Fruit fly (Drosophila melanogaster) whole organism, embryonic: Measurements from ENCODE around the gene wtrw.

Experiments
- Abd-B ChIP-seq: fragments of 200-800 bp; sonication (Bioruptor generic); optimal IDR thresholded peaks from 2 replicates; lab custom pipeline; 2018; ENCODE audit warnings: missing biosample characterization, mild to moderate bottlenecking, missing genetic modification characterization, moderate library complexity
- B-H1 ChIP-seq: fragments of 200-800 bp; sonication (Bioruptor generic); IDR thresholded peaks from 3 replicates; pipeline ENCODE4 v1.3.6; 2022; ENCODE audit warnings: missing biosample characterization, missing genetic modification characterization
- Bgb ChIP-seq: fragments of 200-800 bp; sonication (Bioruptor generic); IDR thresholded peaks from 2 replicates; pipeline ENCODE4 v1.3.6; 2022; ENCODE audit warnings: missing biosample characterization, missing genetic modification characterization; ENCODE audit not compliant: partially characterized antibody
- CG10209 ChIP-seq: fragments of 200-800 bp; sonication (Bioruptor generic); optimal IDR thresholded peaks from 3 replicates; lab custom pipeline; 2017; ENCODE audit warnings: missing biosample characterization, mild to moderate bottlenecking, missing genetic modification characterization, missing genetic modification reagents
- CG10267 ChIP-seq: fragments of 200-800 bp; sonication (Bioruptor generic); optimal IDR thresholded peaks from 2 replicates; lab custom pipeline; 2018; ENCODE audit warnings: missing biosample characterization, mild to moderate bottlenecking, missing genetic modification characterization, moderate library complexity
- CG11504 ChIP-seq: fragments of 200-800 bp; sonication (Bioruptor generic); optimal IDR thresholded peaks from 3 replicates; lab custom pipeline; 2019; ENCODE audit warnings: missing biosample characterization, mild to moderate bottlenecking, missing genetic modification characterization, moderate library complexity
- CG15269 ChIP-seq: fragments of 200-800 bp; sonication (Bioruptor generic); optimal IDR thresholded peaks from 2 replicates; lab custom pipeline; 2018; ENCODE audit warnings: missing biosample characterization, mild to moderate bottlenecking, missing genetic modification characterization, moderate library complexity
- CG1529 ChIP-seq: fragments of 200-800 bp; sonication (Bioruptor generic); optimal IDR thresholded peaks from 3 replicates; lab custom pipeline; 2018; ENCODE audit warnings: missing biosample characterization, missing genetic modification characterization
- CG16815 ChIP-seq: fragments of 200-800 bp; sonication (Bioruptor generic); optimal IDR thresholded peaks from 3 replicates; lab custom pipeline; 2017; ENCODE audit warnings: missing biosample characterization, mild to moderate bottlenecking, missing genetic modification characterization
- CG17912 ChIP-seq: fragments of 200-800 bp; sonication (Bioruptor generic); optimal IDR thresholded peaks from 2 replicates; lab custom pipeline; 2018; ENCODE audit warnings: missing biosample characterization, mild to moderate bottlenecking, missing genetic modification characterization
- CG1792 ChIP-seq: fragments of 200-800 bp; sonication (Bioruptor generic); optimal IDR thresholded peaks from 2 replicates; lab custom pipeline; 2016; ENCODE audit warnings: missing biosample characterization, missing genetic modification characterization
- CG2202 ChIP-seq: fragments of 200-800 bp; sonication (Bioruptor generic); optimal IDR thresholded peaks from 2 replicates; lab custom pipeline; 2018; ENCODE audit warnings: missing biosample characterization, mild to moderate bottlenecking, missing genetic modification characterization
- CG3065 ChIP-seq: fragments of 200-800 bp; sonication (Bioruptor generic); optimal IDR thresholded peaks from 2 replicates; lab custom pipeline; 2016; ENCODE audit warnings: missing biosample characterization, missing genetic modification characterization
- CG32532 ChIP-seq: fragments of 200-800 bp; sonication (Bioruptor generic); IDR thresholded peaks from 2 replicates; pipeline ENCODE4 v1.3.6; 2022; ENCODE audit warnings: missing biosample characterization, missing genetic modification characterization
- CG4820 ChIP-seq: fragments of 200-800 bp; sonication (Bioruptor generic); optimal IDR thresholded peaks from 3 replicates; lab custom pipeline; 2016; ENCODE audit warnings: missing biosample characterization, missing genetic modification characterization
- CG6689 ChIP-seq: fragments of 200-800 bp; sonication (Bioruptor generic); IDR thresholded peaks from 2 replicates; pipeline ENCODE4 v1.3.6; 2022; ENCODE audit warnings: missing biosample characterization, missing genetic modification characterization
- CG7987 ChIP-seq: fragments of 200-800 bp; sonication (Bioruptor generic); optimal IDR thresholded peaks from 2 replicates; lab custom pipeline; 2018; ENCODE audit warnings: missing biosample characterization, mild to moderate bottlenecking, missing genetic modification characterization, moderate library complexity
- CG9609 ChIP-seq: fragments of 200-800 bp; sonication (Bioruptor generic); optimal IDR thresholded peaks from 3 replicates; lab custom pipeline; 2016; ENCODE audit warnings: missing biosample characterization, missing genetic modification characterization
- CG9817 ChIP-seq: fragments of 200-800 bp; sonication (Bioruptor generic); optimal IDR thresholded peaks from 2 replicates; lab custom pipeline; 2018; ENCODE audit warnings: missing biosample characterization, mild to moderate bottlenecking, missing genetic modification characterization, moderate library complexity
- CrebB ChIP-seq: fragments of 200-800 bp; sonication (Bioruptor generic); optimal IDR thresholded peaks from 3 replicates; lab custom pipeline; 2018; ENCODE audit warnings: missing biosample characterization, mild to moderate bottlenecking, missing genetic modification characterization
- D19B ChIP-seq: fragments of 200-800 bp; sonication (Bioruptor generic); optimal IDR thresholded peaks from 2 replicates; lab custom pipeline; 2017; ENCODE audit warnings: missing biosample characterization, mild to moderate bottlenecking, missing genetic modification characterization
- Dbx ChIP-seq: fragments of 200-800 bp; sonication (Bioruptor generic); IDR thresholded peaks from 3 replicates; pipeline ENCODE4 v1.3.6; 2022; ENCODE audit warnings: missing biosample characterization, missing genetic modification characterization
- Dip3 ChIP-seq: fragments of 200-800 bp; sonication (Bioruptor generic); optimal IDR thresholded peaks from 3 replicates; lab custom pipeline; 2016; ENCODE audit warnings: missing biosample characterization, missing genetic modification characterization
- Dref ChIP-seq: fragments of 200-800 bp; sonication (Bioruptor generic); IDR thresholded peaks from 2 replicates; pipeline ENCODE4 v1.3.6; 2022; ENCODE audit warnings: missing biosample characterization, missing genetic modification characterization
- HmgZ ChIP-seq: fragments of 200-800 bp; sonication (Bioruptor generic); optimal IDR thresholded peaks from 2 replicates; lab custom pipeline; 2018; ENCODE audit warnings: missing biosample characterization, mild to moderate bottlenecking, missing genetic modification characterization
- Hr78 ChIP-seq, 2 experiments: fragments of 200-800 bp in 1 of 2; fragments of >200 bp in 1 of 2; sonication (Bioruptor generic) in 1 of 2; optimal IDR thresholded peaks; 2 replicates each; lab custom pipeline; 2017 to 2019; ENCODE audit warnings: missing biosample characterization in 2 of 2, missing genetic modification characterization in 2 of 2, mild to moderate bottlenecking in 1 of 2, moderate library complexity in 1 of 2
- Jarid2 ChIP-seq: fragments of 200-800 bp; sonication (Bioruptor generic); optimal IDR thresholded peaks from 3 replicates; lab custom pipeline; 2017; ENCODE audit warnings: mild to moderate bottlenecking, missing biosample characterization, missing genetic modification reagents, missing genetic modification characterization
- Mad ChIP-seq: fragments of 200-800 bp; sonication (Bioruptor generic); optimal IDR thresholded peaks from 2 replicates; lab custom pipeline; 2016; ENCODE audit warnings: missing biosample characterization, missing genetic modification characterization
- Nf-YB ChIP-seq: fragments of 200-800 bp; sonication (Bioruptor generic); optimal IDR thresholded peaks from 3 replicates; lab custom pipeline; 2019; ENCODE audit warnings: missing biosample characterization, mild to moderate bottlenecking, missing genetic modification characterization, moderate library complexity
- Rfx ChIP-seq: fragments of 200-800 bp; sonication (Bioruptor generic); IDR thresholded peaks from 2 replicates; pipeline ENCODE4 v1.3.6; 2022; ENCODE audit warnings: missing biosample characterization, missing genetic modification characterization
- Sox102F ChIP-seq: fragments of 200-800 bp; sonication (Bioruptor generic); optimal IDR thresholded peaks from 2 replicates; lab custom pipeline; 2018; ENCODE audit warnings: missing biosample characterization, mild to moderate bottlenecking, missing genetic modification characterization, moderate library complexity
- TFAM ChIP-seq: fragments of 200-800 bp; sonication (Bioruptor generic); optimal IDR thresholded peaks from 2 replicates; lab custom pipeline; 2017; ENCODE audit warnings: missing biosample characterization, missing genetic modification characterization, inconsistent platforms
- Xbp1 ChIP-seq: fragments of 200-800 bp; sonication (Bioruptor generic); optimal IDR thresholded peaks from 3 replicates; lab custom pipeline; 2016; ENCODE audit warnings: missing biosample characterization, mild to moderate bottlenecking, missing genetic modification characterization
- bbx ChIP-seq: fragments of 200-800 bp; sonication (Bioruptor generic); IDR thresholded peaks from 2 replicates; pipeline ENCODE4 v1.3.6; 2022; ENCODE audit warnings: missing biosample characterization, missing genetic modification characterization; ENCODE audit not compliant: partially characterized antibody
- chn ChIP-seq: fragments of 200-800 bp; sonication (Bioruptor generic); optimal IDR thresholded peaks from 2 replicates; lab custom pipeline; 2016; ENCODE audit warnings: missing biosample characterization, missing genetic modification characterization
- crc ChIP-seq: fragments of 200-800 bp; sonication (Bioruptor generic); optimal IDR thresholded peaks from 2 replicates; lab custom pipeline; 2016; ENCODE audit warnings: missing biosample characterization, missing genetic modification characterization
- fd102C ChIP-seq: fragments of 200-800 bp; sonication (Bioruptor generic); optimal IDR thresholded peaks from 2 replicates; lab custom pipeline; 2018; ENCODE audit warnings: missing biosample characterization, mild to moderate bottlenecking, missing genetic modification characterization, moderate library complexity
- fd3F ChIP-seq: fragments of 200-800 bp; sonication (Bioruptor generic); optimal IDR thresholded peaks from 2 replicates; lab custom pipeline; 2018; ENCODE audit warnings: missing biosample characterization, mild to moderate bottlenecking, missing genetic modification characterization, moderate library complexity
- h ChIP-seq: fragments of >200 bp; optimal IDR thresholded peaks from 2 replicates; lab custom pipeline; 2017
- odd ChIP-seq: fragments of 200-800 bp; sonication (Bioruptor generic); optimal IDR thresholded peaks from 2 replicates; lab custom pipeline; 2017; ENCODE audit warnings: missing biosample characterization, mild to moderate bottlenecking, missing genetic modification characterization
- onecut ChIP-seq: fragments of 200-800 bp; sonication (Bioruptor generic); IDR thresholded peaks from 2 replicates; pipeline ENCODE4 v1.3.6; 2022; ENCODE audit warnings: missing biosample characterization, missing genetic modification characterization
- org-1 ChIP-seq: fragments of 200-800 bp; sonication (Bioruptor generic); optimal IDR thresholded peaks from 2 replicates; lab custom pipeline; 2017; ENCODE audit warnings: missing biosample characterization, missing genetic modification characterization
- otp ChIP-seq: fragments of 200-800 bp; sonication (Bioruptor generic); IDR thresholded peaks from 3 replicates; pipeline ENCODE4, ENCODE4 v1.3.6; 2022; ENCODE audit warnings: missing biosample characterization, missing genetic modification characterization
- pita ChIP-seq: fragments of 200-800 bp; sonication (Bioruptor generic); optimal IDR thresholded peaks from 2 replicates; lab custom pipeline; 2017; ENCODE audit warnings: missing biosample characterization, mild to moderate bottlenecking, missing genetic modification characterization
- repo ChIP-seq: fragments of 200-800 bp; sonication (Bioruptor generic); optimal IDR thresholded peaks from 2 replicates; lab custom pipeline; 2016; ENCODE audit warnings: missing biosample characterization, missing genetic modification characterization
- run ChIP-seq: fragments of 200-800 bp; sonication (Bioruptor generic); optimal IDR thresholded peaks from 3 replicates; lab custom pipeline; 2018; ENCODE audit warnings: missing biosample characterization, mild to moderate bottlenecking, missing genetic modification characterization
- salm ChIP-seq: fragments of 200-800 bp; sonication (Bioruptor generic); optimal IDR thresholded peaks from 2 replicates; lab custom pipeline; 2018; ENCODE audit warnings: missing biosample characterization, mild to moderate bottlenecking, missing genetic modification characterization
- tap ChIP-seq: fragments of 200-800 bp; optimal IDR thresholded peaks from 3 replicates; lab custom pipeline; 2019; ENCODE audit warnings: missing biosample characterization, mild to moderate bottlenecking, missing genetic modification characterization, moderate library complexity
- tx ChIP-seq: fragments of 200-800 bp; sonication (Bioruptor generic); optimal IDR thresholded peaks from 2 replicates; lab custom pipeline; 2016; ENCODE audit warnings: missing biosample characterization, missing genetic modification characterization
- wdn ChIP-seq: fragments of 200-800 bp; sonication (Bioruptor generic); IDR thresholded peaks from 2 replicates; pipeline ENCODE4 v1.3.6; 2022; ENCODE audit warnings: missing biosample characterization, missing genetic modification characterization
- zf30C ChIP-seq: fragments of 200-800 bp; sonication (Bioruptor generic); optimal IDR thresholded peaks from 3 replicates; lab custom pipeline; 2018; ENCODE audit warnings: missing biosample characterization, mild to moderate bottlenecking, missing genetic modification characterization

The wtrw gene

DNA sequence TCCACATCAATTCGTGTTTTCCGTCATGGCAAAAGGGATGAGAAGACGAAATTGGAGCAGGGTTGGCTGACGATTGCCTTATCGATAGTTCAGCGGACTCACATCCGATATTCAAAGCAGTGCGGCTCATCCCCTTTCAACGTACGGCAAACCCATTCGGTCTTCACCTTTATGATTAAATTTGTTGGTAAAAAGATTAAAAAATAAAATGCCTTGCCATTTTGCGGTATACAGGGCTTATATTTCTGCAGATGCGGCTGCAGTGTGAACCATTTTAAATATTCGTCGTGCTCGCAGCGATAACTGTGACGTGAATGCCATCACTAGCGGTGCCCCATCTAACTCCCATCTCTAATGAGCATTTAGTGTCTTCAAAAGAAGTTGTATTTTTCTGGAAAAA is 16.2 kb downstream of the wtrw start, which contains the start of the genes Taf7 and EMC1 (continued):
- TF ChIP-seq CG10209 (GFP tag; lab: Kevin White, UChicago) (no peak), Jarid2 (GFP tag; lab: Kevin White, UChicago) (no peak), CG9609 (peak; percentile 37), bbx (GFP tag; lab: Robert Waterston, UW) (peak; percentile 63), crc (GFP tag; lab: Kevin White, UChicago) (no peak), org-1 (no peak), chn (GFP tag; lab: Kevin White, UChicago) (peak; percentile 27), h (lab: Kevin White, UChicago) (no peak), Abd-B (GFP tag; lab: Kevin White, UChicago) (no peak), tx (peak; percentile 17), B-H1 (GFP tag; lab: Robert Waterston, UW) (no peak), CG6689 (GFP tag; lab: Robert Waterston, UW) (no peak), CG16815 (GFP tag; lab: Kevin White, UChicago) (peak; percentile 12), odd (GFP tag; lab: Kevin White, UChicago) (no peak), zf30C (no peak), onecut (GFP tag; lab: Robert Waterston, UW) (no peak), CG11504 (no peak), CG17912 (no peak), CG10267 (tag; lab: Kevin White, UChicago) (peak; percentile 55), repo (GFP tag; lab: Kevin White, UChicago) (peak; percentile 5), CG1792 (GFP tag; lab: Kevin White, UChicago) (peak; percentile 39), CG2202 (tag; lab: Kevin White, UChicago) (no peak), Dip3 (GFP tag; lab: Kevin White, UChicago) (peak; percentile 38), Mad (GFP tag; lab: Kevin White, UChicago) (peak; percentile 57), Sox102F (GFP tag; lab: Kevin White, UChicago) (no peak), HmgZ (tag; lab: Kevin White, UChicago) (peak; percentile 46), TFAM (GFP tag; lab: Kevin White, UChicago) (no peak), fd102C (no peak), Xbp1 (GFP tag; lab: Kevin White, UChicago) (peak; percentile 56), pita (no peak), Dbx (GFP tag; lab: Robert Waterston, UW) (0 out of 3 replicates have a peak, but pooled peaks have one; percentile 30), otp (GFP tag; lab: Robert Waterston, UW) (no peak), wdn (GFP tag; lab: Robert Waterston, UW) (no peak), CG7987 (GFP tag; lab: Kevin White, UChicago) (no peak), D19B (no peak), CrebB (no peak), Rfx (peak; percentile 48; the same call in 1 of the 2 replicates), CG3065 (GFP tag; lab: Kevin White, UChicago) (no peak), CG15269 (tag; lab: Kevin White, UChicago) (no peak), Nf-YB (GFP tag; lab: Kevin White, UChicago) (no peak), Hr78 (GFP tag; optimal IDR thresholded peaks at IDR 0.05; lab: Kevin White, UChicago) (no peak), tap (tag; lab: Kevin White, UChicago) (no peak), fd3F (GFP tag; lab: Kevin White, UChicago) (no peak), CG32532 (0 out of 2 replicates have a peak, but pooled peaks have one; percentile 22), CG1529 (GFP tag; lab: Kevin White, UChicago) (no peak), run (tag; lab: Kevin White, UChicago) (no peak), salm (tag; lab: Kevin White, UChicago) (no peak), CG9817 (no peak), CG4820 (GFP tag; lab: Kevin White, UChicago) (peak; percentile 59), Bgb (GFP tag; lab: Robert Waterston, UW) (peak; percentile 87), Dref (peak; percentile 64)
